Worm (Caenorhabditis elegans): ENCODE results near the gene lect-2.
"Not testable (repeated sequence)": the region's sequence is repeated elsewhere in the genome, so short reads cannot be mapped to it uniquely, and the experiment has no call there.

The lect-2 gene

ce11 chrII:5815382-5815781 lies 24.9 kb downstream of the lect-2 start, which contains the start of gene wago-5:
TSS of gene wago-5 (minus strand) at chrII:5815482.
- TF ChIP-seq attf-3 (GFP tag; conservative IDR thresholded peaks at IDR 0.05); Y95B8A.8 (GFP tag; IDR thresholded peaks at IDR 0.05); F39B2.1 (GFP tag; IDR thresholded peaks at IDR 0.05): not testable (repeated sequence)

ce11 chrII:5816346-5816745 lies 25.8 kb downstream of the lect-2 start, which contains the start of gene ZK1248.20:
TSS of gene ZK1248.20 (plus strand) at chrII:5816646.
- TF ChIP-seq Y67H2A.10 (GFP tag; conservative IDR thresholded peaks at IDR 0.05), result no peak
- no peak for TF ChIP-seq tbx-9 (tag; optimal IDR thresholded peaks at IDR 0.05; ENCODE audit: borderline replicate concordance)
- TF ChIP-seq ets-4 (GFP tag; optimal IDR thresholded peaks at IDR 0.05), result no peak
- TF ChIP-seq let-607 (tag; optimal IDR thresholded peaks at IDR 0.05), result no peak
- TF ChIP-seq akir-1 (GFP tag; optimal IDR thresholded peaks at IDR 0.05), result no peak
- TF ChIP-seq F33H1.4 (GFP tag; IDR thresholded peaks at IDR 0.05), result no peak
- TF ChIP-seq nhr-120 (GFP tag; IDR thresholded peaks at IDR 0.05), result no peak
- TF ChIP-seq hsf-1 (GFP tag; IDR thresholded peaks at IDR 0.05), result no peak
- TF ChIP-seq hmg-20 (GFP tag; IDR thresholded peaks at IDR 0.05), result no peak
- no peak for TF ChIP-seq Y79H2A.3 (GFP tag; conservative IDR thresholded peaks at IDR 0.05)
- no peak for TF ChIP-seq nhr-80 (tag; optimal IDR thresholded peaks at IDR 0.05)
- TF ChIP-seq pha-4 (tag; optimal IDR thresholded peaks at IDR 0.05), result no peak
- TF ChIP-seq ztf-26 (tag; optimal IDR thresholded peaks at IDR 0.05), result no peak
- no peak for TF ChIP-seq egl-44 (GFP tag; IDR thresholded peaks at IDR 0.05)
- no peak for TF ChIP-seq ceh-91 (GFP tag; IDR thresholded peaks at IDR 0.05)
- TF ChIP-seq mcd-1 (GFP tag; IDR thresholded peaks at IDR 0.05), result no peak
- no peak for TF ChIP-seq nfyb-1 (GFP tag; IDR thresholded peaks at IDR 0.05)
- TF ChIP-seq dpff-1 (tag; optimal IDR thresholded peaks at IDR 0.05), result no peak
- TF ChIP-seq F39B2.1 (GFP tag; IDR thresholded peaks at IDR 0.05), result no peak

- TF ChIP-seq madf-8 (GFP tag; conservative IDR thresholded peaks at IDR 0.05) (no peak), lsy-27 (tag; optimal IDR thresholded peaks at IDR 0.05; ENCODE audit: borderline replicate concordance, insufficient read depth) (no peak), snpc-1.1 (tag; optimal IDR thresholded peaks at IDR 0.05; ENCODE audit: insufficient read depth) (no peak), zim-3 (tag; optimal IDR thresholded peaks at IDR 0.05) (no peak), ccch-3 (GFP tag; optimal IDR thresholded peaks at IDR 0.05) (no peak), akir-1 (GFP tag; optimal IDR thresholded peaks at IDR 0.05) (no peak), die-1 (tag; optimal IDR thresholded peaks at IDR 0.05) (no peak), repo-1 (tag; optimal IDR thresholded peaks at IDR 0.05) (no peak), fkh-3 (tag; optimal IDR thresholded peaks at IDR 0.05) (no peak), tbp1 (GFP tag; optimal IDR thresholded peaks at IDR 0.05) (no peak), pha-4 (tag; optimal IDR thresholded peaks at IDR 0.05) (no peak), mel-28 (tag; optimal IDR thresholded peaks at IDR 0.05; ENCODE audit: borderline replicate concordance) (no peak), rec-8 (tag; optimal IDR thresholded peaks at IDR 0.05) (no peak), nhr-179 (tag; optimal IDR thresholded peaks at IDR 0.05) (no peak)
These were observed 27.8 kb downstream of the lect-2 start, which contains the start of gene ZK1248.4 for ce11 chrII:5818298-5818697. TSS of gene ZK1248.4 (plus strand) at chrII:5818598.

ce11 chrII:5819655-5820054 lies 29.1 kb downstream of the lect-2 start:
- peak; percentile 34 for TF ChIP-seq ZK185.1 (tag; optimal IDR thresholded peaks at IDR 0.05; ENCODE audit: poor library complexity, severe bottlenecking)
- no peak for TF ChIP-seq cebp-1 (GFP tag; IDR thresholded peaks at IDR 0.05)
- TF ChIP-seq cebp-1 (tag; optimal IDR thresholded peaks at IDR 0.05), result no peak
- TF ChIP-seq aptf-3 (GFP tag; IDR thresholded peaks at IDR 0.05), result no peak
- TF ChIP-seq snpc-1.3 (tag; optimal IDR thresholded peaks at IDR 0.05; ENCODE audit: insufficient read depth), result no peak
- no peak for TF ChIP-seq ets-4 (GFP tag; optimal IDR thresholded peaks at IDR 0.05)
- peak; percentile 20 for TF ChIP-seq tbp1 (GFP tag; optimal IDR thresholded peaks at IDR 0.05)
- no peak for TF ChIP-seq somi-1 (GFP tag; optimal IDR thresholded peaks at IDR 0.05)
- TF ChIP-seq F33H1.4 (GFP tag; IDR thresholded peaks at IDR 0.05), result peak; percentile 39; the same call in 1 of the 2 replicates
- TF ChIP-seq nfyb-1 (GFP tag; IDR thresholded peaks at IDR 0.05), result no peak
- TF ChIP-seq attf-6 (GFP tag; IDR thresholded peaks at IDR 0.05), result 0 out of 2 replicates have a peak, but pooled peaks have one; percentile 35
- peak; percentile 70 for TF ChIP-seq dox-1 (GFP tag; IDR thresholded peaks at IDR 0.05)
- TF ChIP-seq nhr-27 (tag; optimal IDR thresholded peaks at IDR 0.05), result no peak
- no peak for TF ChIP-seq lag-1 (GFP tag; IDR thresholded peaks at IDR 0.05)
- 0 out of 2 replicates have a peak, but pooled peaks have one; percentile 55 for TF ChIP-seq ceh-91 (GFP tag; IDR thresholded peaks at IDR 0.05)
- peak; percentile 82 for TF ChIP-seq mcd-1 (GFP tag; IDR thresholded peaks at IDR 0.05)
